Worm (Caenorhabditis elegans) whole organism, early embryonic: Measurements from ENCODE around the gene clec-227.

ENCODE experiments used
- B0310.2 ChIP-seq: sonication (generic microtip); optimal IDR thresholded peaks from 2 replicates; lab custom pipeline; 2016; ENCODE audit warnings: mild to moderate bottlenecking, missing genetic modification characterization, missing compliant biosample characterization
- ama-1 ChIP-seq: fragments of 150-350 bp; optimal IDR thresholded peaks from 2 replicates; lab custom pipeline; 2014
- ets-7 ChIP-seq: sonication (generic microtip); optimal IDR thresholded peaks from 2 replicates; lab custom pipeline; 2016; ENCODE audit warnings: missing genotype, missing genetic modification characterization, missing compliant biosample characterization
- flt-1 ChIP-seq: fragments of 200-800 bp; sonication (Bioruptor generic); IDR thresholded peaks from 2 replicates; pipeline ENCODE4 v1.3.6; 2022; ENCODE audit warnings: missing genetic modification characterization, missing compliant biosample characterization
- hmg-4 ChIP-seq: fragments of 200-800 bp; sonication (Bioruptor generic); optimal IDR thresholded peaks from 2 replicates; lab custom pipeline; 2018; ENCODE audit warnings: mild to moderate bottlenecking, missing genetic modification characterization, missing compliant biosample characterization
- hnd-1 ChIP-seq: sonication (generic microtip); optimal IDR thresholded peaks from 2 replicates; lab custom pipeline; 2016; ENCODE audit warnings: missing genetic modification characterization, missing compliant biosample characterization
- scrt-1 ChIP-seq: fragments of 200-800 bp; sonication (Bioruptor generic); IDR thresholded peaks from 2 replicates; pipeline ENCODE4 v1.3.6; 2022; ENCODE audit warnings: missing genetic modification characterization, missing compliant biosample characterization
- sea-1 ChIP-seq: fragments of 200-800 bp; sonication (Bioruptor generic); conservative IDR thresholded peaks from 2 replicates; pipeline ENCODE4 v1.3.6; 2022; ENCODE audit warnings: missing genetic modification characterization, missing compliant biosample characterization
- tbx-37 ChIP-seq: fragments of 200-800 bp; sonication (Bioruptor generic); conservative IDR thresholded peaks from 2 replicates; pipeline ENCODE4 v1.3.6; 2022; ENCODE audit warnings: missing genetic modification reagents, missing genetic modification characterization, missing compliant biosample characterization
- tra-4 ChIP-seq: sonication (generic microtip); optimal IDR thresholded peaks from 2 replicates; lab custom pipeline; 2017; ENCODE audit warnings: missing genetic modification characterization, missing compliant biosample characterization

ce11 chrV:14495493-14495892, 23.2 kb downstream of the clec-227 start:
- TF ChIP-seq tbx-37 (no peak), ama-1 (lab: Kevin White, UChicago) (no peak), flt-1 (GFP tag; lab: Robert Waterston, UW) (no peak), hmg-4 (no peak), tra-4 (tag; lab: Kevin White, UChicago) (no peak), hnd-1 (no peak), ets-7 (tag; lab: Kevin White, UChicago) (no peak), scrt-1 (GFP tag; lab: Robert Waterston, UW) (no peak), sea-1 (no peak), B0310.2 (tag; lab: Kevin White, UChicago) (no peak)
